Fruit fly (Drosophila melanogaster) whole organism: ENCODE measurements around the gene CG42813.

Experiments used
- EcR ChIP-seq, 2 experiments: fragments of >200 bp; optimal IDR thresholded peaks; 2 replicates each; lab custom pipeline; 2017; ENCODE audit warnings: missing biosample characterization in 2 of 2, missing genetic modification characterization in 2 of 2, missing genetic modification reagents in 2 of 2
- pan ChIP-seq: fragments of >200 bp; optimal IDR thresholded peaks from 2 replicates; lab custom pipeline; 2017

DNA sequence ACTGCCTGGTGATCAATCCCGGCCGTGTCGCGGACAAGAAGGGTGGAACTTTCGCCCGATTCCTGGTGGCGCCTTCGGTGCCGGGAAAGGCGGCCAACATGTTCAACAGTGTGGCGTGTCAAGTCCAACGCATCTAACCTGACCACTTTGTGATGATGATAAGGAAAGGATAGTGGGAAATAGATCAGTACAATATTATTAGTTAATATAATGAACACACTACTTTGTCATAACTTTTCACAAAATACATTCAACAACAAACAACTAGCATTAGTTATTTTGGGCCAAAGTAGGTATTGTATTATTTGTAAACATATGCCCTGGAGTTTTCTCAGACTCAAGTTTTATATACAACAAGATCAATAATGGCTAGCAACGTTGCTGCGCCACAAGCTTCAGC, 12.6 kb upstream of the CG42813 start, which contains the start of gene CG17991:
- TF ChIP-seq pan (lab: Kevin White, UChicago) (no peak), EcR (GFP tag; optimal IDR thresholded peaks at IDR 0.05; lab: Kevin White, UChicago) (no peak)
